Fruit fly (Drosophila melanogaster) Kc167 (cell line): ENCODE measurements around the gene CG15923.

Source experiments
- Sin3A ChIP-seq: fragments of >200 bp; optimal IDR thresholded peaks from 2 replicates; lab custom pipeline; 2018; ENCODE audit warnings: missing external identifiers
- h ChIP-seq: fragments of >200 bp; optimal IDR thresholded peaks from 3 replicates; lab custom pipeline; 2018; ENCODE audit warnings: missing external identifiers
- insv ChIP-seq: fragments of >200 bp; optimal IDR thresholded peaks from 3 replicates; lab custom pipeline; 2018; ENCODE audit warnings: missing external identifiers

DNA sequence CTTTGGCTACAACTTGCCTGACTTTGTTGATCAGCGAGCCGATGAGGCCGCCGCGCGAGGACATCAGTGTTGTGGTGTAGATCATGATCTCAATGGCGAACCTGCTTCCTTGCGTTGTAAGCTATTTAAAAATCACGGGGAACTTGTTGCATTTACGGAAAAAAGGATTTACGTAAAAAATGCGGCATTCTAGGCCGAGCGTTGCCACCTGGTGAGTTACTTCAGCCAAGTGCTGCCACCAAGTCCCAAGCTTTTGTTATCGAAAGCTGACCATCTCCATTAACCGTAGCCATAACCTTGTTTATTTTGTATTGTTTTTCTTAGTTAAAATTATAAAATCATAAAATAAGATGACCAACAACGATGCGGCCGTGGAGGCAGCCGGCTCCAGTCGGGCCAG lies 39.9 kb downstream of the CG15923 start, which contains the start of the genes TFAM and CG5412:
- TF ChIP-seq insv (no peak), h (lab: Kevin White, UChicago) (no peak), Sin3A (lab: Kevin White, UChicago) (no peak)
